Fruit fly (Drosophila melanogaster) whole organism, embryonic: ENCODE data around the gene RapGAP1.

Experiments used
- Atf3 ChIP-seq: fragments of 200-800 bp; sonication (Bioruptor generic); optimal IDR thresholded peaks from 3 replicates; lab custom pipeline; 2016; ENCODE audit warnings: missing biosample characterization, missing genetic modification characterization
- Atf6 ChIP-seq: fragments of 200-800 bp; sonication (Bioruptor generic); IDR thresholded peaks from 2 replicates; pipeline ENCODE4 v1.3.6; 2022; ENCODE audit warnings: missing biosample characterization, missing genetic modification characterization
- CG10267 ChIP-seq: fragments of 200-800 bp; sonication (Bioruptor generic); optimal IDR thresholded peaks from 2 replicates; lab custom pipeline; 2018; ENCODE audit warnings: missing biosample characterization, mild to moderate bottlenecking, missing genetic modification characterization, moderate library complexity
- CG10543 ChIP-seq: fragments of 200-800 bp; sonication (Bioruptor generic); optimal IDR thresholded peaks from 3 replicates; lab custom pipeline; 2017; ENCODE audit warnings: missing biosample characterization, mild to moderate bottlenecking, missing genetic modification characterization, moderate library complexity
- CG10654 ChIP-seq: fragments of 200-800 bp; sonication (Bioruptor generic); optimal IDR thresholded peaks from 2 replicates; lab custom pipeline; 2016; ENCODE audit warnings: missing biosample characterization, missing genetic modification characterization
- CG11696 ChIP-seq: fragments of 200-800 bp; sonication (Bioruptor generic); IDR thresholded peaks from 2 replicates; pipeline ENCODE4 v1.3.6; 2022; ENCODE audit warnings: missing biosample characterization, missing genetic modification characterization
- CG12104 ChIP-seq: fragments of 200-800 bp; sonication (Bioruptor generic); optimal IDR thresholded peaks from 3 replicates; lab custom pipeline; 2016; ENCODE audit warnings: missing biosample characterization, missing genetic modification characterization
- CG12236 ChIP-seq: fragments of 200-800 bp; sonication (Bioruptor generic); optimal IDR thresholded peaks from 2 replicates; lab custom pipeline; 2016; ENCODE audit warnings: missing biosample characterization, missing genetic modification characterization
- CG13424 ChIP-seq: fragments of 200-800 bp; sonication (Bioruptor generic); optimal IDR thresholded peaks from 2 replicates; lab custom pipeline; 2019; ENCODE audit warnings: missing biosample characterization, mild to moderate bottlenecking, missing genetic modification characterization, moderate library complexity
- CG13624 ChIP-seq: fragments of 200-800 bp; sonication (Bioruptor generic); optimal IDR thresholded peaks from 2 replicates; lab custom pipeline; 2016; ENCODE audit warnings: missing biosample characterization, missing genetic modification characterization
- CG13894 ChIP-seq: fragments of 200-800 bp; sonication (Bioruptor generic); optimal IDR thresholded peaks from 3 replicates; lab custom pipeline; 2018; ENCODE audit warnings: missing biosample characterization, mild to moderate bottlenecking, missing genetic modification characterization, moderate library complexity
- CG15479 ChIP-seq: fragments of 200-800 bp; sonication (Bioruptor generic); optimal IDR thresholded peaks from 3 replicates; lab custom pipeline; 2019; ENCODE audit warnings: missing biosample characterization, mild to moderate bottlenecking, missing genetic modification characterization, moderate library complexity
- CG17328 ChIP-seq: fragments of 200-800 bp; sonication (Bioruptor generic); IDR thresholded peaks from 2 replicates; pipeline ENCODE4 v1.3.6; 2022; ENCODE audit warnings: missing biosample characterization, missing genetic modification characterization
- CG17361 ChIP-seq: fragments of 200-800 bp; sonication (Bioruptor generic); IDR thresholded peaks from 3 replicates; pipeline ENCODE4 v1.3.6; 2022; ENCODE audit warnings: missing biosample characterization, missing genetic modification characterization
- CG2202 ChIP-seq: fragments of 200-800 bp; sonication (Bioruptor generic); optimal IDR thresholded peaks from 2 replicates; lab custom pipeline; 2018; ENCODE audit warnings: missing biosample characterization, mild to moderate bottlenecking, missing genetic modification characterization
- CG30020 ChIP-seq: fragments of 200-800 bp; optimal IDR thresholded peaks from 2 replicates; lab custom pipeline; 2019; ENCODE audit warnings: missing biosample characterization, mild to moderate bottlenecking, missing genetic modification characterization, moderate library complexity
- CG30403 ChIP-seq: fragments of 200-800 bp; sonication (Bioruptor generic); optimal IDR thresholded peaks from 3 replicates; lab custom pipeline; 2016; ENCODE audit warnings: missing biosample characterization, missing genetic modification characterization
- CG3995 ChIP-seq: fragments of 200-800 bp; sonication (Bioruptor generic); optimal IDR thresholded peaks from 3 replicates; lab custom pipeline; 2016; ENCODE audit warnings: missing biosample characterization, missing genetic modification characterization
- CG4360 ChIP-seq: fragments of 200-800 bp; sonication (Bioruptor generic); IDR thresholded peaks from 2 replicates; pipeline ENCODE4 v1.3.6; 2022; ENCODE audit warnings: missing biosample characterization, missing genetic modification characterization
- CG4404 ChIP-seq: fragments of 200-800 bp; sonication (Bioruptor generic); IDR thresholded peaks from 2 replicates; pipeline ENCODE4 v1.3.6; 2022; ENCODE audit warnings: missing biosample characterization, missing genetic modification characterization
- CG4424 ChIP-seq: fragments of 200-800 bp; sonication (Bioruptor generic); optimal IDR thresholded peaks from 3 replicates; lab custom pipeline; 2016; ENCODE audit warnings: missing biosample characterization, missing genetic modification characterization
- CG4854 ChIP-seq: fragments of 200-800 bp; sonication (Bioruptor generic); optimal IDR thresholded peaks from 2 replicates; lab custom pipeline; 2016; ENCODE audit warnings: missing biosample characterization, missing genetic modification characterization, inconsistent platforms
- CG6765 ChIP-seq: fragments of 200-800 bp; sonication (Bioruptor generic); optimal IDR thresholded peaks from 3 replicates; lab custom pipeline; 2017; ENCODE audit warnings: missing biosample characterization, mild to moderate bottlenecking, missing genetic modification characterization
- CG7928 ChIP-seq: fragments of 200-800 bp; sonication (Bioruptor generic); optimal IDR thresholded peaks from 2 replicates; lab custom pipeline; 2017; ENCODE audit warnings: missing biosample characterization, mild to moderate bottlenecking, missing genetic modification characterization
- CG7963 ChIP-seq: fragments of 200-800 bp; sonication (Bioruptor generic); IDR thresholded peaks from 3 replicates; pipeline ENCODE4 v1.3.6; 2022; ENCODE audit warnings: missing biosample characterization, missing genetic modification characterization; ENCODE audit not compliant: partially characterized antibody
- CG8089 ChIP-seq: fragments of 200-800 bp; sonication (Bioruptor generic); optimal IDR thresholded peaks from 3 replicates; lab custom pipeline; 2016; ENCODE audit warnings: missing biosample characterization, missing genetic modification characterization
- Hmr ChIP-seq: fragments of 200-800 bp; sonication (Bioruptor generic); optimal IDR thresholded peaks from 3 replicates; lab custom pipeline; 2017; ENCODE audit warnings: mild to moderate bottlenecking, missing biosample characterization, missing genetic modification reagents, missing genetic modification characterization
- MBD-R2 ChIP-seq: fragments of 200-800 bp; sonication (Bioruptor generic); IDR thresholded peaks from 2 replicates; pipeline ENCODE4 v1.3.6; 2022; ENCODE audit warnings: missing biosample characterization, missing genetic modification characterization
- Med ChIP-seq: fragments of 200-800 bp; sonication (Bioruptor generic); peaks from one replicate; lab custom pipeline; 2016; ENCODE audit warnings: missing biosample characterization, missing genetic modification characterization, mild to moderate bottlenecking, inconsistent platforms, moderate library complexity
- Stat92E ChIP-seq, 3 experiments: fragments of >200 bp in 2 of 3; fragments of 200-800 bp in 1 of 3; sonication (Bioruptor generic) in 1 of 3; optimal IDR thresholded peaks; 2 replicates each; lab custom pipeline; 2017 to 2019; ENCODE audit warnings: missing biosample characterization in 3 of 3, missing genetic modification characterization in 3 of 3, mild to moderate bottlenecking in 1 of 3, moderate library complexity in 1 of 3
- az2 ChIP-seq: fragments of 200-800 bp; sonication (Bioruptor generic); optimal IDR thresholded peaks from 3 replicates; lab custom pipeline; 2016; ENCODE audit warnings: missing biosample characterization, missing genetic modification characterization
- bab2 ChIP-seq: fragments of 200-800 bp; sonication (Bioruptor generic); optimal IDR thresholded peaks from 2 replicates; lab custom pipeline; 2016; ENCODE audit warnings: missing biosample characterization, missing genetic modification characterization
- bbx ChIP-seq: fragments of 200-800 bp; sonication (Bioruptor generic); IDR thresholded peaks from 2 replicates; pipeline ENCODE4 v1.3.6; 2022; ENCODE audit warnings: missing biosample characterization, missing genetic modification characterization; ENCODE audit not compliant: partially characterized antibody
- bcd ChIP-seq: fragments of 200-800 bp; sonication (Bioruptor generic); optimal IDR thresholded peaks from 2 replicates; lab custom pipeline; 2017; ENCODE audit warnings: missing biosample characterization, mild to moderate bottlenecking, missing genetic modification characterization
- cad ChIP-seq: fragments of >200 bp; optimal IDR thresholded peaks from 2 replicates; lab custom pipeline; 2017; ENCODE audit warnings: missing biosample characterization, missing genetic modification characterization
- chn ChIP-seq: fragments of 200-800 bp; sonication (Bioruptor generic); optimal IDR thresholded peaks from 2 replicates; lab custom pipeline; 2016; ENCODE audit warnings: missing biosample characterization, missing genetic modification characterization
- dan ChIP-seq: fragments of 200-800 bp; sonication (Bioruptor generic); IDR thresholded peaks from 2 replicates; pipeline ENCODE4 v1.3.6; 2022; ENCODE audit warnings: missing biosample characterization, missing genetic modification characterization
- exex ChIP-seq: fragments of 200-800 bp; sonication (Bioruptor generic); optimal IDR thresholded peaks from 4 replicates; lab custom pipeline; 2018; ENCODE audit warnings: missing biosample characterization, mild to moderate bottlenecking, missing genetic modification characterization, moderate library complexity
- h ChIP-seq: fragments of >200 bp; optimal IDR thresholded peaks from 2 replicates; lab custom pipeline; 2017
- lab ChIP-seq: fragments of 200-800 bp; sonication (Bioruptor generic); optimal IDR thresholded peaks from 3 replicates; lab custom pipeline; 2017; ENCODE audit warnings: missing biosample characterization, missing genetic modification characterization, mild to moderate bottlenecking, moderate library complexity, missing genetic modification reagents
- lilli ChIP-seq: fragments of 200-800 bp; sonication (Bioruptor generic); optimal IDR thresholded peaks from 3 replicates; lab custom pipeline; 2016; ENCODE audit warnings: missing biosample characterization, missing genetic modification characterization
- mirr ChIP-seq: fragments of 200-800 bp; sonication (Bioruptor generic); optimal IDR thresholded peaks from 3 replicates; lab custom pipeline; 2018; ENCODE audit warnings: missing biosample characterization, mild to moderate bottlenecking, missing genetic modification characterization
- nerfin-1 ChIP-seq: fragments of 200-800 bp; sonication (Bioruptor generic); optimal IDR thresholded peaks from 3 replicates; lab custom pipeline; 2019; ENCODE audit warnings: missing biosample characterization, mild to moderate bottlenecking, missing genetic modification characterization, moderate library complexity
- otp ChIP-seq: fragments of 200-800 bp; sonication (Bioruptor generic); IDR thresholded peaks from 3 replicates; pipeline ENCODE4, ENCODE4 v1.3.6; 2022; ENCODE audit warnings: missing biosample characterization, missing genetic modification characterization
- pho ChIP-seq: fragments of 200-800 bp; sonication (Bioruptor generic); optimal IDR thresholded peaks from 2 replicates; lab custom pipeline; 2016; ENCODE audit warnings: missing biosample characterization, missing genetic modification characterization
- phol ChIP-seq: fragments of 200-800 bp; sonication (Bioruptor generic); optimal IDR thresholded peaks from 3 replicates; lab custom pipeline; 2018; ENCODE audit warnings: missing biosample characterization, mild to moderate bottlenecking, missing genetic modification characterization, moderate library complexity
- ro ChIP-seq: fragments of 200-800 bp; sonication (Bioruptor generic); IDR thresholded peaks from 2 replicates; pipeline ENCODE4 v1.3.6; 2022; ENCODE audit warnings: missing biosample characterization, missing genetic modification characterization
- sens ChIP-seq: fragments of 200-800 bp; sonication (Bioruptor generic); peaks from one replicate; lab custom pipeline; 2016; ENCODE audit warnings: missing biosample characterization, missing genetic modification characterization
- toy ChIP-seq: fragments of 200-800 bp; sonication (Bioruptor generic); IDR thresholded peaks from 2 replicates; pipeline ENCODE4 v1.3.6; 2022; ENCODE audit warnings: missing biosample characterization, missing genetic modification characterization
- tx ChIP-seq: fragments of 200-800 bp; sonication (Bioruptor generic); optimal IDR thresholded peaks from 2 replicates; lab custom pipeline; 2016; ENCODE audit warnings: missing biosample characterization, missing genetic modification characterization
- vvl ChIP-seq: fragments of 200-800 bp; sonication (Bioruptor generic); IDR thresholded peaks from 2 replicates; pipeline ENCODE4 v1.3.6; 2022; ENCODE audit warnings: missing biosample characterization, missing genetic modification characterization
- wdn ChIP-seq: fragments of 200-800 bp; sonication (Bioruptor generic); IDR thresholded peaks from 2 replicates; pipeline ENCODE4 v1.3.6; 2022; ENCODE audit warnings: missing biosample characterization, missing genetic modification characterization

RapGAP1 gene

DNA sequence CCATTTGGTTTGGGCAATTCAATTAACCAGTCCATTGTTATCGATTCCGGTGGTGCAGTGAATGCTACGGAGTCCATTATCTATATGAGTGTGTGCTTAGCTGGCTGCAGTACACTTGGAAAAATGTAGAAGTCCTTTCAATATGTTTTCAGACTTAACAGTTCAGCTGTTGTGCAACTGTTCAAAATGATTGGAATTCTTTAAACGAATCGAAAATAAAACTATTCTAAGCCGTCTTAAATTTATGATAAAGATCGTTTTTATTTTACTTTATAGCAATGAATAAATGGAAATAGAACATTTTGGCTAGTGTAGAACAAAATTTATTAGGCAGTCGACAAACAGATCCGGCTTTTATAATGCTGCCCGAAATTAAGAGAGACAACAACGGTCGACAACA, 38.0 kb upstream of the RapGAP1 start (continued):
- TF ChIP-seq pho (GFP tag; lab: Kevin White, UChicago) = no peak
- TF ChIP-seq otp (GFP tag; lab: Robert Waterston, UW) = no peak
- TF ChIP-seq sens (GFP tag; lab: Kevin White, UChicago) = peak; percentile 93
- no peak for TF ChIP-seq CG11696 (GFP tag; lab: Robert Waterston, UW)
- TF ChIP-seq CG4404 = 0 out of 2 replicates have a peak, but pooled peaks have one; percentile 27
- TF ChIP-seq az2 (GFP tag; lab: Kevin White, UChicago) = peak; percentile 42
- TF ChIP-seq nerfin-1 = no peak
- peak; percentile 18 for TF ChIP-seq bcd (GFP tag; lab: Kevin White, UChicago)
- TF ChIP-seq cad = no peak
- TF ChIP-seq vvl = 0 out of 2 replicates have a peak, but pooled peaks have one; percentile 22
- TF ChIP-seq chn (GFP tag; lab: Kevin White, UChicago) = no peak
- no peak for TF ChIP-seq Atf6 (GFP tag; lab: Robert Waterston, UW)
- TF ChIP-seq CG4360 (GFP tag; lab: Robert Waterston, UW) = no peak; the same call in 1 of the 2 replicates
- TF ChIP-seq CG2202 = peak; percentile 24
- no peak for TF ChIP-seq tx
- no peak for TF ChIP-seq CG7928 (GFP tag; lab: Kevin White, UChicago)
- no peak for TF ChIP-seq lilli
- peak; percentile 62 for TF ChIP-seq CG10267 (tag; lab: Kevin White, UChicago)
- TF ChIP-seq ro (GFP tag; lab: Robert Waterston, UW) = no peak
- no peak for TF ChIP-seq CG12236 (GFP tag; lab: Kevin White, UChicago)
- no peak for TF ChIP-seq CG10543 (GFP tag; lab: Kevin White, UChicago)
- peak; percentile 60 for TF ChIP-seq CG17361 (GFP tag; lab: Robert Waterston, UW)
- no peak for TF ChIP-seq CG10654 (GFP tag; lab: Kevin White, UChicago)
- no peak for TF ChIP-seq CG30403 (GFP tag; lab: Kevin White, UChicago)
- no peak for TF ChIP-seq CG8089 (GFP tag; lab: Kevin White, UChicago)
- TF ChIP-seq Hmr (GFP tag; lab: Kevin White, UChicago) = no peak
- TF ChIP-seq Stat92E (GFP tag; optimal IDR thresholded peaks at IDR 0.05; lab: Kevin White, UChicago) = peak in 1 of 3 experiments; percentile 35
- no peak for TF ChIP-seq Atf3 (GFP tag; lab: Kevin White, UChicago)
- no peak for TF ChIP-seq MBD-R2 (GFP tag; lab: Robert Waterston, UW)
- peak; percentile 64 for TF ChIP-seq phol (tag; lab: Kevin White, UChicago)
- TF ChIP-seq Med (GFP tag; lab: Kevin White, UChicago) = peak; percentile 69
- no peak for TF ChIP-seq h (lab: Kevin White, UChicago)
- TF ChIP-seq toy (GFP tag; lab: Robert Waterston, UW) = no peak
- no peak for TF ChIP-seq CG13894
- no peak for TF ChIP-seq CG7963 (GFP tag; lab: Robert Waterston, UW)
- TF ChIP-seq CG4424 = peak; percentile 45
- TF ChIP-seq CG17328 (GFP tag; lab: Robert Waterston, UW) = peak; percentile 37
- TF ChIP-seq CG13624 (GFP tag; lab: Kevin White, UChicago) = no peak
- TF ChIP-seq CG12104 = no peak
- TF ChIP-seq CG3995 = no peak
- no peak for TF ChIP-seq CG15479 (GFP tag; lab: Kevin White, UChicago)
- no peak for TF ChIP-seq bbx (GFP tag; lab: Robert Waterston, UW)
- no peak for TF ChIP-seq mirr (GFP tag; lab: Kevin White, UChicago)
- no peak for TF ChIP-seq exex (tag; lab: Kevin White, UChicago)
- TF ChIP-seq CG6765 = no peak
- no peak for TF ChIP-seq wdn
- TF ChIP-seq lab (GFP tag; lab: Kevin White, UChicago) = peak; percentile 8
- TF ChIP-seq CG30020 (tag; lab: Kevin White, UChicago) = no peak
- TF ChIP-seq dan (GFP tag; lab: Robert Waterston, UW) = no peak
- peak; percentile 45 for TF ChIP-seq bab2 (GFP tag; lab: Kevin White, UChicago)
- no peak for TF ChIP-seq CG4854
- TF ChIP-seq CG13424 (tag; lab: Kevin White, UChicago) = no peak
